Worm (Caenorhabditis elegans) whole organism, mixed stage, embryonic: ENCODE measurements around the gene Y42G9A.1.

ENCODE experiments used
- M03D4.4 ChIP-seq: sonication (generic microtip); optimal IDR thresholded peaks from 2 replicates; lab custom pipeline; 2017; ENCODE audit warnings: mild to moderate bottlenecking, missing genetic modification characterization, missing compliant biosample characterization
- bed-3 ChIP-seq: fragments of 200-800 bp; sonication (Bioruptor generic); optimal IDR thresholded peaks from 3 replicates; lab custom pipeline; 2018; ENCODE audit warnings: mild to moderate bottlenecking, missing genetic modification characterization, moderate library complexity, missing compliant biosample characterization
- blmp-1 ChIP-seq: fragments of 150-350 bp; optimal IDR thresholded peaks from 2 replicates; lab custom pipeline; 2014; ENCODE audit warnings: missing biosample characterization, missing genetic modification characterization
- ceh-39 ChIP-seq: fragments of 150-350 bp; optimal IDR thresholded peaks from 2 replicates; lab custom pipeline; 2014; ENCODE audit warnings: missing biosample characterization, missing genetic modification characterization
- ceh-43 ChIP-seq: fragments of 200-800 bp; sonication (Bioruptor generic); optimal IDR thresholded peaks from 2 replicates; lab custom pipeline; 2018; ENCODE audit warnings: mild to moderate bottlenecking, missing genetic modification characterization, moderate library complexity, missing compliant biosample characterization
- ceh-83 ChIP-seq: fragments of 200-800 bp; sonication (Bioruptor generic); optimal IDR thresholded peaks from 2 replicates; lab custom pipeline; 2018; ENCODE audit warnings: mild to moderate bottlenecking, missing genetic modification characterization, missing compliant biosample characterization
- ces-1 ChIP-seq: fragments of 150-350 bp; optimal IDR thresholded peaks from 2 replicates; lab custom pipeline; 2014; ENCODE audit warnings: missing biosample characterization, missing genetic modification reagents, missing genetic modification characterization
- cnd-1 ChIP-seq: fragments of 200-800 bp; sonication (Bioruptor generic); optimal IDR thresholded peaks from 2 replicates; lab custom pipeline; 2018; ENCODE audit warnings: mild to moderate bottlenecking, missing genetic modification characterization, missing compliant biosample characterization
- drap-1 ChIP-seq: fragments of 200-800 bp; sonication (Bioruptor generic); optimal IDR thresholded peaks from 3 replicates; lab custom pipeline; 2018; ENCODE audit warnings: mild to moderate bottlenecking, missing genetic modification characterization, missing compliant biosample characterization
- elt-1 ChIP-seq: sonication (generic microtip); optimal IDR thresholded peaks from 2 replicates; lab custom pipeline; 2017; ENCODE audit warnings: missing genetic modification characterization, mild to moderate bottlenecking, missing compliant biosample characterization, antibody characterized with exemption, moderate library complexity, borderline replicate concordance; ENCODE audit not compliant: insufficient read depth
- elt-3 ChIP-seq: fragments of 150-350 bp; optimal IDR thresholded peaks from 2 replicates; lab custom pipeline; 2014; ENCODE audit warnings: missing biosample characterization, missing genetic modification characterization
- ham-2 ChIP-seq: fragments of 200-800 bp; sonication (Bioruptor generic); optimal IDR thresholded peaks from 2 replicates; lab custom pipeline; 2018; ENCODE audit warnings: mild to moderate bottlenecking, missing genetic modification characterization, missing compliant biosample characterization
- hlh-1 ChIP-seq: fragments of 150-350 bp; optimal IDR thresholded peaks from 2 replicates; lab custom pipeline; 2014; ENCODE audit warnings: missing biosample characterization, missing genetic modification reagents, missing genetic modification characterization
- lin-13 ChIP-seq: fragments of 150-350 bp; optimal IDR thresholded peaks from 2 replicates; lab custom pipeline; 2014; ENCODE audit warnings: missing biosample characterization, missing genetic modification characterization
- lin-32 ChIP-seq: fragments of 200-800 bp; sonication (Bioruptor generic); optimal IDR thresholded peaks from 2 replicates; lab custom pipeline; 2018; ENCODE audit warnings: mild to moderate bottlenecking, missing genetic modification characterization, missing compliant biosample characterization
- lsy-2 ChIP-seq: fragments of 150-350 bp; optimal IDR thresholded peaks from 2 replicates; lab custom pipeline; 2014; ENCODE audit warnings: missing biosample characterization, missing genetic modification characterization
- mab-5 ChIP-seq: fragments of 150-350 bp; optimal IDR thresholded peaks from 2 replicates; lab custom pipeline; 2014; ENCODE audit warnings: missing biosample characterization, missing genetic modification characterization
- mep-1 ChIP-seq: fragments of 150-350 bp; optimal IDR thresholded peaks from 2 replicates; lab custom pipeline; 2017; ENCODE audit warnings: missing biosample characterization, missing genetic modification reagents, missing genetic modification characterization, inconsistent platforms
- mls-2 ChIP-seq: sonication (generic microtip); optimal IDR thresholded peaks from 2 replicates; lab custom pipeline; 2016; ENCODE audit warnings: mild to moderate bottlenecking, missing genetic modification characterization, moderate library complexity, missing compliant biosample characterization
- nhr-2 ChIP-seq: fragments of 150-350 bp; optimal IDR thresholded peaks from 2 replicates; lab custom pipeline; 2014; ENCODE audit warnings: missing biosample characterization, missing genetic modification characterization
- nhr-28 ChIP-seq: fragments of 150-350 bp; optimal IDR thresholded peaks from 2 replicates; lab custom pipeline; 2014; ENCODE audit warnings: missing biosample characterization, missing genetic modification characterization
- pha-4 ChIP-seq: fragments of 150-350 bp; optimal IDR thresholded peaks from 2 replicates; lab custom pipeline; 2018; ENCODE audit warnings: missing biosample characterization, missing genetic modification reagents, missing genetic modification characterization
- sem-2 ChIP-seq: fragments of 200-800 bp; sonication (Bioruptor generic); optimal IDR thresholded peaks from 2 replicates; lab custom pipeline; 2018; ENCODE audit warnings: mild to moderate bottlenecking, missing genetic modification characterization, missing compliant biosample characterization
- snpc-4 ChIP-seq: fragments of 150-350 bp; optimal IDR thresholded peaks from 2 replicates; lab custom pipeline; 2014; ENCODE audit warnings: missing biosample characterization, missing genetic modification characterization
- sptf-1 ChIP-seq: sonication (generic microtip); optimal IDR thresholded peaks from 2 replicates; lab custom pipeline; 2017; ENCODE audit warnings: mild to moderate bottlenecking, missing genetic modification characterization, moderate library complexity, missing compliant biosample characterization
- tbx-8 ChIP-seq: fragments of 200-800 bp; sonication (Bioruptor generic); optimal IDR thresholded peaks from 2 replicates; lab custom pipeline; 2018; ENCODE audit warnings: mild to moderate bottlenecking, missing genetic modification characterization, moderate library complexity, missing compliant biosample characterization
- unc-120 ChIP-seq: sonication (generic microtip); optimal IDR thresholded peaks from 2 replicates; lab custom pipeline; 2017; ENCODE audit warnings: missing genetic modification characterization, missing compliant biosample characterization; ENCODE audit not compliant: poor library complexity, severe bottlenecking
- unc-39 ChIP-seq: fragments of 150-350 bp; optimal IDR thresholded peaks from 2 replicates; lab custom pipeline; 2014; ENCODE audit warnings: missing biosample characterization, missing genetic modification characterization
- unc-62 ChIP-seq: fragments of 150-350 bp; optimal IDR thresholded peaks from 2 replicates; lab custom pipeline; 2014; ENCODE audit warnings: missing biosample characterization, missing genetic modification reagents, missing genetic modification characterization
- zip-8 ChIP-seq: fragments of 150-350 bp; optimal IDR thresholded peaks from 2 replicates; lab custom pipeline; 2014; ENCODE audit warnings: missing biosample characterization, missing genetic modification characterization

Gene Y42G9A.1

DNA sequence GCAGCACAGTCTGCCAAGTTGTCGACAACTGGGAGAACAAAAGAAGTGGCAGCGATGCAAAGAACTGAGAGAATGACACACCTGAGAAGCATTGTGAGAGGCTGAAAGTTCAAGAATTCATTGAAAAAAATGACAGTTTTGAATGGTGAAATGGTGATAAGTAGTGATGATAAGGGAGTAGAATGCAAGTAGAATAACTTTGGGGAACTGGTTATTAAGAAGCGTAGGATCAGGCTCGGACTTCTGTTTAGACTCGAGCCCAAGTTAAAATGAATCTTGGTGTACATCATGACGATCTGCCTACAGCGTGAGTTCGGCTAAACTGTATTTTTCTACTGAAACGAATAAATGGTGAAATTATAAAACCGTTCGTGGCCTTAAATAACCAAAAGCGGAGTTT lies 28.8 kb downstream of the Y42G9A.1 start, which contains the start of gene F42A10.7:
Gene F42A10.7 (minus strand): TSS at position 101 of the 400 bp plus-strand sequence.
- TF ChIP-seq elt-3 (tag; lab: Kevin White, UChicago) (no peak), blmp-1 (no peak), zip-8 (tag; lab: Kevin White, UChicago) (no peak), tbx-8 (GFP tag; lab: Kevin White, UChicago) (no peak), ceh-43 (GFP tag; lab: Kevin White, UChicago) (no peak), cnd-1 (no peak), lin-32 (GFP tag; lab: Kevin White, UChicago) (no peak), mep-1 (no peak), nhr-2 (tag; lab: Kevin White, UChicago) (no peak), unc-120 (tag; lab: Kevin White, UChicago) (no peak), lin-13 (tag; lab: Kevin White, UChicago) (no peak), sptf-1 (no peak), unc-39 (tag; lab: Kevin White, UChicago) (no peak), hlh-1 (no peak), unc-62 (GFP tag; lab: Kevin White, UChicago) (no peak), mls-2 (no peak), lsy-2 (tag; lab: Kevin White, UChicago) (no peak)

DNA sequence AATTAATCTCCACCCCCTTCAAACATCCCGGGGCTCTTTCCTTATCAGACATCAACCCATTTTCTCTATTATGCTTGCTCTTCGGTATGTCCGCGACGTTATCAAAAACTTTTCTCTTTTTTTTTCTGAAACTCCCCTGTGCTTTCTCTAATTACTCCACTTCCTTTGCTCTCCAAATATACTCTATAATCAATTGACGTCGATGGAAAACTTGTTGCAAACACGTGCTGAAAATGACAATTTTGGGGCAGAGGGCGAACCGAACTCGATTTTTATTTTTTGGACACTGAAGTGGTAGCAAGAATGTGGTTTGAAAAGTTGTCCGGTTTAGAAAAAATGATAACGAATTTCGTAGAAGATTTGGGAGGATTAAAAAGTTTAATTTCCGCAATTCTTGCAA lies 29.3 kb downstream of the Y42G9A.1 start:
- TF ChIP-seq nhr-2 (tag; lab: Kevin White, UChicago) (no peak), mls-2 (no peak), ham-2 (no peak), nhr-28 (tag; lab: Kevin White, UChicago) (no peak)

DNA sequence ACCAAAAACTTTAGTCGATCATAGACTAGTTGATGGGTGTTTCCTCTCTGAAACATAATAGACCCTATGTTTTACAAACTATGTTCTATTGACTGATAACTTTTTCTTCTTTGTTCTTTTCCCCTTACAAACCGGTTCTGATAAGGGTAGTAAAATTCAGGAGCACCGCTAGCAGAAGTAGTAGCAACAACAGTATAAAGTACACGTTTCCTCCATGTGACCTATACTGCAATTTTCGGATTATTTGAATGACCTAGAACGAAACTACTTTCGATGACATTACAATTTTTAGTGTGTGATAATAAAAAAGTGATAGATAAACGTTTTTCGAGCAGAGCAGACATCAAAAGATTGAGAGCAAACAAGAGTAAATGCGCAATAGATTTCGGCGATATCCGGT lies 30.5 kb downstream of the Y42G9A.1 start:
- TF ChIP-seq lsy-2 (tag; lab: Kevin White, UChicago) (no peak), blmp-1 (no peak), mab-5 (no peak), drap-1 (GFP tag; lab: Kevin White, UChicago) (no peak), lin-32 (GFP tag; lab: Kevin White, UChicago) (no peak), lin-13 (tag; lab: Kevin White, UChicago) (no peak)

DNA sequence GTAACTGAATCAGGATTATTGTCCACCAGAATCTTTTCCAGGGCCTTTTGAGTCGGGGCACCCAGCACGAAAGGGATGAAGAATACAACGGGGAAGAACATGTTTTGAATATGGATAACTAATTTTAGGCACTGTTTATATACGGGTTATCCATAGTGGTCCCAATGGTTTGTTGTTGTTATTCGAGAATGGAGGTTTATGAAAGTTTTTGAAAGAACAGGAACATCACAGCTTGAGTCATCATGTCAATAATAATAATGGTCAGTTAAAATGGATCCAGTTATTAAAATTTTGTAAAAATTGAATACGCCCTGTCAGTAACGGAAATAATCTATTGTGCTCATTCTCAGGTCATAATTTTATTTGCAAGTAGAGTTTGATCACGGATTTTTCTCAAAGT lies 33.4 kb downstream of the Y42G9A.1 start, which contains the start of gene nas-28:
Gene nas-28 (minus strand): TSS at position 101 of the 400 bp plus-strand sequence.
- TF ChIP-seq snpc-4 (tag; lab: Kevin White, UChicago): no peak
- TF ChIP-seq hlh-1: no peak
- no peak for TF ChIP-seq unc-62 (GFP tag; lab: Kevin White, UChicago)
- TF ChIP-seq drap-1 (GFP tag; lab: Kevin White, UChicago): no peak
- no peak for TF ChIP-seq ham-2
- no peak for TF ChIP-seq zip-8 (tag; lab: Kevin White, UChicago)
- no peak for TF ChIP-seq unc-120 (tag; lab: Kevin White, UChicago)
- no peak for TF ChIP-seq lin-32 (GFP tag; lab: Kevin White, UChicago)
- no peak for TF ChIP-seq lsy-2 (tag; lab: Kevin White, UChicago)
- no peak for TF ChIP-seq pha-4 (tag; lab: Kevin White, UChicago)
- TF ChIP-seq sptf-1: no peak
- TF ChIP-seq tbx-8 (GFP tag; lab: Kevin White, UChicago): no peak
- no peak for TF ChIP-seq mep-1
- TF ChIP-seq nhr-28 (tag; lab: Kevin White, UChicago): no peak
- no peak for TF ChIP-seq elt-1
- no peak for TF ChIP-seq M03D4.4

DNA sequence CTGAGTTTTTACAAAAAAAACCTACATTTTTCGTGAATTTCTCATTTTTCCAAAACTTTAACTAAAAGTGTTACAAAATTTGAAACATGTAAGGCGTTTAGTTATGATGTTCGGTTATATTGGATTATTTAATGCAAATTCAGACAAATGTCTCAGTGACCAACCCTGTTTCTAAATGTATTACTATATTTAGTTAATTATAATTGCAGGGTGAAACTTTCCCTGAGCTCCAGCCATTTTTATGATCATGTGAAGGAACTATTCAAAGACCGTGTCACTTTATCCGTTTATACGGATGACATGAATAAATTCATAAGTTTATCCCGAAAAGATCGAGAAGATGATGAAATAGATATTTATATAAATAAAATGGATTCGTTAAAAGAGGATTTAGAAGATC lies 41.0 kb downstream of the Y42G9A.1 start, which contains the start of gene C23G10.5:
Gene C23G10.5 (plus strand): TSS at position 301 of the 400 bp plus-strand sequence.
- TF ChIP-seq mep-1: no peak
- TF ChIP-seq bed-3 (GFP tag; lab: Kevin White, UChicago): no peak
- peak; percentile 48 for TF ChIP-seq elt-1
- TF ChIP-seq unc-62 (GFP tag; lab: Kevin White, UChicago): no peak

DNA sequence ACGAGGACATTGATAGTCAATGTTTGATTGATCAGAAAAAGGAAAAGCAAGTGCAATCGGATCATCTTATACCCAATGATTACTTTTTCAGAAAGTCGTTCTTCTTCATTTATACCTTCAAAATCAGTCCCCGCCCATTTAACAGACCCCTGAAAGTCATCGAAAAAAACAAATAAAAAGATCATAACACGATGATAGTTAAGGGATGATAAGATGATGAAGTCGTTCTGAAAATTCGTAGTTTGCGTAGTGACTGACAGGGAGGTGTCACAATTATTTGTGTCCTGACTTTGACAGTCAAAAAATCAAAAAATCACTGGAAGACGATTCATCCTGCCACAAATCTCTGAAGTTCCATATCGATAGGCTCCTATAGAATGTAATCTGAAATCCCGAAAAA lies 44.7 kb downstream of the Y42G9A.1 start, which contains the start of gene ugt-66:
Gene ugt-66 (minus strand): TSS at position 101 of the 400 bp plus-strand sequence.
- TF ChIP-seq ceh-43 (GFP tag; lab: Kevin White, UChicago) (no peak), nhr-28 (tag; lab: Kevin White, UChicago) (no peak), zip-8 (tag; lab: Kevin White, UChicago) (no peak), lsy-2 (tag; lab: Kevin White, UChicago) (no peak), tbx-8 (GFP tag; lab: Kevin White, UChicago) (no peak), ceh-39 (tag; lab: Kevin White, UChicago) (no peak), ceh-83 (GFP tag; lab: Kevin White, UChicago) (no peak), pha-4 (tag; lab: Kevin White, UChicago) (no peak), sem-2 (GFP tag; lab: Kevin White, UChicago) (no peak), unc-39 (tag; lab: Kevin White, UChicago) (no peak), cnd-1 (no peak), mab-5 (no peak), sptf-1 (no peak), ces-1 (no peak)
